ENCODE assay signal across 1 fruit fly cellular context in genomic region chr3R:18438827-18439717, dm6.
A peak's percentile ranks its signal among the peaks of the same experiment; 100 is the strongest.
TF ChIP-seq lines count a peak whose summit lies in the region.

No protein-coding gene starts in this region.

TF ChIP-seq in whole organism, embryonic, 481 proteins besides CTCF, POLR2A, EP300 and RAD21 (continued from another document and continues in another):
- TF ChIP-seq CG31365 (tag; optimal IDR thresholded peaks at IDR 0.05; lab: Kevin White, UChicago) (peak; percentile 47), CG31224 (GFP tag; IDR thresholded peaks at IDR 0.05; lab: Robert Waterston, UW) (peak; percentile 42; the same call in 1 of the 2 replicates), unpg (GFP tag; optimal IDR thresholded peaks at IDR 0.05; lab: Kevin White, UChicago) (peak; percentile 47), CG3847 (GFP tag; IDR thresholded peaks at IDR 0.05; lab: Robert Waterston, UW) (peak; percentile 39), YL-1 (GFP tag; optimal IDR thresholded peaks at IDR 0.05; lab: Kevin White, UChicago) (peak; percentile 13), CG15601 (tag; optimal IDR thresholded peaks at IDR 0.05; lab: Kevin White, UChicago) (peak; percentile 74), CG30403 (GFP tag; optimal IDR thresholded peaks at IDR 0.05; lab: Kevin White, UChicago) (peak; percentile 55), CoRest (tag; optimal IDR thresholded peaks at IDR 0.05; lab: Kevin White, UChicago) (peak; percentile 78), trh (GFP tag; optimal IDR thresholded peaks at IDR 0.05; lab: Kevin White, UChicago) (peak; percentile 40), PHDP (tag; optimal IDR thresholded peaks at IDR 0.05; lab: Kevin White, UChicago) (peak; percentile 63), ken (GFP tag; IDR thresholded peaks at IDR 0.05; lab: Robert Waterston, UW) (no peak), Atf-2 (GFP tag; optimal IDR thresholded peaks at IDR 0.05; lab: Kevin White, UChicago) (no peak), CG1603 (tag; optimal IDR thresholded peaks at IDR 0.05; lab: Kevin White, UChicago) (peak; percentile 34), CG18619 (GFP tag; optimal IDR thresholded peaks at IDR 0.05; lab: Kevin White, UChicago) (peak; percentile 31), CG6272 (GFP tag; IDR thresholded peaks at IDR 0.05; lab: Robert Waterston, UW) (no peak), CG9932 (GFP tag; IDR thresholded peaks at IDR 0.05; lab: Robert Waterston, UW) (peak; percentile 44; the same call in 1 of the 2 replicates), Blimp-1 (GFP tag; optimal IDR thresholded peaks at IDR 0.05; lab: Kevin White, UChicago) (peak; percentile 45), da (GFP tag; optimal IDR thresholded peaks at IDR 0.05; lab: Kevin White, UChicago) (no peak), NC2α (GFP tag; optimal IDR thresholded peaks at IDR 0.05; lab: Kevin White, UChicago) (peak; percentile 44), CG9797 (GFP tag; optimal IDR thresholded peaks at IDR 0.05; lab: Kevin White, UChicago) (no peak), gce (GFP tag; IDR thresholded peaks at IDR 0.05; lab: Robert Waterston, UW) (0 out of 3 replicates have a peak, but pooled peaks have one; percentile 39), CG7839 (tag; optimal IDR thresholded peaks at IDR 0.05; lab: Kevin White, UChicago) (peak; percentile 72), yki (optimal IDR thresholded peaks at IDR 0.05; lab: Kevin White, UChicago) (no peak), CG4424 (GFP tag; optimal IDR thresholded peaks at IDR 0.05; lab: Kevin White, UChicago) (no peak), emc (GFP tag; optimal IDR thresholded peaks at IDR 0.05; lab: Kevin White, UChicago) (peak; percentile 5), gsb (GFP tag; IDR thresholded peaks at IDR 0.05; lab: Robert Waterston, UW) (0 out of 2 replicates have a peak, but pooled peaks have one; percentile 8), CG11398 (GFP tag; optimal IDR thresholded peaks at IDR 0.05; lab: Kevin White, UChicago) (peak; percentile 56), so (GFP tag; IDR thresholded peaks at IDR 0.05; lab: Robert Waterston, UW) (peak; percentile 66; the same call in 1 of the 3 replicates), CG18764 (GFP tag; optimal IDR thresholded peaks at IDR 0.05; lab: Kevin White, UChicago) (peak; percentile 54), CG5953 (GFP tag; IDR thresholded peaks at IDR 0.05; lab: Robert Waterston, UW) (no peak), sr (GFP tag; IDR thresholded peaks at IDR 0.05; lab: Robert Waterston, UW) (peak; percentile 79), Asciz (GFP tag; optimal IDR thresholded peaks at IDR 0.05; lab: Kevin White, UChicago) (peak; percentile 78), CG4854 (GFP tag; optimal IDR thresholded peaks at IDR 0.05; lab: Kevin White, UChicago) (peak; percentile 13), hb (GFP tag; IDR thresholded peaks at IDR 0.05; lab: Robert Waterston, UW; ENCODE audit: partially characterized antibody) (no peak), sug (tag; optimal IDR thresholded peaks at IDR 0.05; lab: Kevin White, UChicago) (peak; percentile 60), Ptx1 (GFP tag; IDR thresholded peaks at IDR 0.05; lab: Robert Waterston, UW) (no peak; the same call in 1 of the 2 replicates), Hr3 (GFP tag; optimal IDR thresholded peaks at IDR 0.05; lab: Kevin White, UChicago) (peak; percentile 30), Fer3 (tag; optimal IDR thresholded peaks at IDR 0.05; lab: Kevin White, UChicago) (peak; percentile 68), CG13424 (tag; optimal IDR thresholded peaks at IDR 0.05; lab: Kevin White, UChicago) (peak; percentile 44), CG1792 (GFP tag; optimal IDR thresholded peaks at IDR 0.05; lab: Kevin White, UChicago) (peak; percentile 39), tio (GFP tag; optimal IDR thresholded peaks at IDR 0.05; lab: Kevin White, UChicago) (peak; percentile 21), CG15011 (GFP tag; optimal IDR thresholded peaks at IDR 0.05; lab: Kevin White, UChicago) (peak; percentile 29), prd (optimal IDR thresholded peaks at IDR 0.05; lab: Kevin White, UChicago) (no peak), prd (GFP tag; IDR thresholded peaks at IDR 0.05; lab: Robert Waterston, UW) (peak; percentile 27; the same call in 2 of the 3 replicates), p53 (GFP tag; optimal IDR thresholded peaks at IDR 0.05; lab: Kevin White, UChicago) (peak; percentile 39), HLH54F (GFP tag; optimal IDR thresholded peaks at IDR 0.05; lab: Kevin White, UChicago) (peak; percentile 20), tup (GFP tag; optimal IDR thresholded peaks at IDR 0.05; lab: Kevin White, UChicago) (no peak), Usf (GFP tag; optimal IDR thresholded peaks at IDR 0.05; lab: Kevin White, UChicago) (peak; percentile 40), CG13287 (GFP tag; IDR thresholded peaks at IDR 0.05; lab: Robert Waterston, UW; ENCODE audit: partially characterized antibody) (0 out of 2 replicates have a peak, but pooled peaks have one; percentile 14), eve (GFP tag; optimal IDR thresholded peaks at IDR 0.05; lab: Kevin White, UChicago) (peak in 1 of 2 experiments; percentile 54), CG31388 (GFP tag; optimal IDR thresholded peaks at IDR 0.05; lab: Kevin White, UChicago) (no peak), CG32532 (GFP tag; IDR thresholded peaks at IDR 0.05; lab: Robert Waterston, UW) (peak; percentile 39), mirr (GFP tag; optimal IDR thresholded peaks at IDR 0.05; lab: Kevin White, UChicago) (peak; percentile 93), pho (GFP tag; optimal IDR thresholded peaks at IDR 0.05; lab: Kevin White, UChicago) (peak; percentile 43), Xrp1 (GFP tag; IDR thresholded peaks at IDR 0.05; lab: Robert Waterston, UW) (peak; percentile 70), Ravus (GFP tag; IDR thresholded peaks at IDR 0.05; lab: Robert Waterston, UW) (no peak; the same call in 1 of the 2 replicates), slp2 (GFP tag; optimal IDR thresholded peaks at IDR 0.05; lab: Kevin White, UChicago) (peak; percentile 9), twi (tag; optimal IDR thresholded peaks at IDR 0.05; lab: Kevin White, UChicago) (no peak), CG15269 (tag; optimal IDR thresholded peaks at IDR 0.05; lab: Kevin White, UChicago) (peak; percentile 73), Hr51 (GFP tag; optimal IDR thresholded peaks at IDR 0.05; lab: Kevin White, UChicago) (peak in 1 of 2 experiments; percentile 69), CG10959 (GFP tag; IDR thresholded peaks at IDR 0.05; lab: Robert Waterston, UW) (peak; percentile 31; the same call in 1 of the 2 replicates), onecut (GFP tag; IDR thresholded peaks at IDR 0.05; lab: Robert Waterston, UW) (peak; percentile 16; the same call in 1 of the 2 replicates), sqz (GFP tag; optimal IDR thresholded peaks at IDR 0.05; lab: Kevin White, UChicago) (peak; percentile 21), Hey (tag; optimal IDR thresholded peaks at IDR 0.05; lab: Kevin White, UChicago) (peak; percentile 70), HLHmδ (GFP tag; optimal IDR thresholded peaks at IDR 0.05; lab: Kevin White, UChicago) (no peak), CG4730 (GFP tag; IDR thresholded peaks at IDR 0.05; lab: Robert Waterston, UW) (no peak), CG11504 (tag; optimal IDR thresholded peaks at IDR 0.05; lab: Kevin White, UChicago) (peak; percentile 71), CG17385 (GFP tag; optimal IDR thresholded peaks at IDR 0.05; lab: Kevin White, UChicago) (peak; percentile 22), CG6813 (GFP tag; optimal IDR thresholded peaks at IDR 0.05; lab: Kevin White, UChicago) (peak; percentile 64), jigr1 (GFP tag; IDR thresholded peaks at IDR 0.05; lab: Robert Waterston, UW) (0 out of 3 replicates have a peak, but pooled peaks have one; percentile 16), Six4 (GFP tag; optimal IDR thresholded peaks at IDR 0.05; lab: Kevin White, UChicago) (no peak), CG31441 (GFP tag; IDR thresholded peaks at IDR 0.05; lab: Robert Waterston, UW) (0 out of 2 replicates have a peak, but pooled peaks have one; percentile 35), her (GFP tag; optimal IDR thresholded peaks at IDR 0.05; lab: Kevin White, UChicago) (peak; percentile 55), jumu (GFP tag; optimal IDR thresholded peaks at IDR 0.05; lab: Kevin White, UChicago) (no peak), Ssrp (tag; optimal IDR thresholded peaks at IDR 0.05; lab: Kevin White, UChicago) (no peak), phol (tag; optimal IDR thresholded peaks at IDR 0.05; lab: Kevin White, UChicago) (peak; percentile 42), CG17359 (tag; optimal IDR thresholded peaks at IDR 0.05; lab: Kevin White, UChicago) (peak; percentile 48), Dad (GFP tag; optimal IDR thresholded peaks at IDR 0.05; lab: Kevin White, UChicago) (no peak), CG11723 (GFP tag; optimal IDR thresholded peaks at IDR 0.05; lab: Kevin White, UChicago) (peak; percentile 44), Pdp1 (GFP tag; optimal IDR thresholded peaks at IDR 0.05; lab: Kevin White, UChicago) (peak in 1 of 2 experiments; percentile 57), CG6854 (GFP tag; optimal IDR thresholded peaks at IDR 0.05; lab: Kevin White, UChicago) (no peak), CG14014 (GFP tag; IDR thresholded peaks at IDR 0.05; lab: Robert Waterston, UW) (peak; percentile 64), Rfx (GFP tag; IDR thresholded peaks at IDR 0.05; lab: Robert Waterston, UW) (peak; percentile 61), jing (GFP tag; optimal IDR thresholded peaks at IDR 0.05; lab: Kevin White, UChicago) (no peak), CG18599 (GFP tag; optimal IDR thresholded peaks at IDR 0.05; lab: Kevin White, UChicago) (peak; percentile 82), CG3281 (GFP tag; optimal IDR thresholded peaks at IDR 0.05; lab: Kevin White, UChicago) (peak; percentile 78), CG12744 (GFP tag; optimal IDR thresholded peaks at IDR 0.05; lab: Kevin White, UChicago) (no peak), CG18011 (GFP tag; optimal IDR thresholded peaks at IDR 0.05; lab: Kevin White, UChicago) (peak; percentile 3), MBD-R2 (GFP tag; IDR thresholded peaks at IDR 0.05; lab: Robert Waterston, UW) (no peak; the same call in 1 of the 2 replicates), maf-S (GFP tag; optimal IDR thresholded peaks at IDR 0.05; lab: Kevin White, UChicago) (peak; percentile 1), tap (tag; optimal IDR thresholded peaks at IDR 0.05; lab: Kevin White, UChicago) (no peak), Meics (GFP tag; optimal IDR thresholded peaks at IDR 0.05; lab: Kevin White, UChicago) (peak; percentile 79), CG17328 (GFP tag; IDR thresholded peaks at IDR 0.05; lab: Robert Waterston, UW) (no peak), Atf6 (GFP tag; IDR thresholded peaks at IDR 0.05; lab: Robert Waterston, UW) (peak; percentile 69), Drgx (GFP tag; IDR thresholded peaks at IDR 0.05; lab: Robert Waterston, UW) (peak; percentile 18; the same call in 1 of the 2 replicates), CG2120 (GFP tag; optimal IDR thresholded peaks at IDR 0.05; lab: Kevin White, UChicago) (peak; percentile 77), bowl (GFP tag; IDR thresholded peaks at IDR 0.05; lab: Robert Waterston, UW) (no peak), grn (GFP tag; optimal IDR thresholded peaks at IDR 0.05; lab: Kevin White, UChicago) (peak; percentile 15), seq (GFP tag; IDR thresholded peaks at IDR 0.05; lab: Robert Waterston, UW) (peak; percentile 56), CG6765 (GFP tag; optimal IDR thresholded peaks at IDR 0.05; lab: Kevin White, UChicago) (peak; percentile 34), pan (optimal IDR thresholded peaks at IDR 0.05; lab: Kevin White, UChicago) (no peak), pan (GFP tag; optimal IDR thresholded peaks at IDR 0.05 in 1 of 2, IDR thresholded peaks at IDR 0.05 in 1 of 2) (peak in 1 of 2 experiments; percentile 29), Mrtf (GFP tag; IDR thresholded peaks at IDR 0.05; lab: Robert Waterston, UW) (no peak), crol (GFP tag; IDR thresholded peaks at IDR 0.05; lab: Robert Waterston, UW) (no peak), kah (GFP tag; optimal IDR thresholded peaks at IDR 0.05; lab: Kevin White, UChicago) (no peak), Dek (tag; optimal IDR thresholded peaks at IDR 0.05; lab: Kevin White, UChicago) (peak; percentile 54), btn (GFP tag; optimal IDR thresholded peaks at IDR 0.05; lab: Kevin White, UChicago) (peak; percentile 24), CG13123 (GFP tag; optimal IDR thresholded peaks at IDR 0.05; lab: Kevin White, UChicago) (peak; percentile 16), CG18476 (GFP tag; optimal IDR thresholded peaks at IDR 0.05; lab: Kevin White, UChicago) (peak; percentile 29), hkb (optimal IDR thresholded peaks at IDR 0.05; lab: Kevin White, UChicago) (no peak), hkb (GFP tag; IDR thresholded peaks at IDR 0.05; lab: Robert Waterston, UW) (peak; percentile 60), gsb-n (tag; optimal IDR thresholded peaks at IDR 0.05; lab: Kevin White, UChicago) (peak; percentile 38), CG13624 (GFP tag; optimal IDR thresholded peaks at IDR 0.05; lab: Kevin White, UChicago) (peak; percentile 13), crc (GFP tag; optimal IDR thresholded peaks at IDR 0.05; lab: Kevin White, UChicago) (peak; percentile 20), CG9876 (GFP tag; optimal IDR thresholded peaks at IDR 0.05; lab: Kevin White, UChicago) (peak; percentile 33), Fer1 (GFP tag; optimal IDR thresholded peaks at IDR 0.05; lab: Kevin White, UChicago) (peak; percentile 55), CG10654 (GFP tag; optimal IDR thresholded peaks at IDR 0.05; lab: Kevin White, UChicago) (peak; percentile 35), ranshi (GFP tag; IDR thresholded peaks at IDR 0.05; lab: Robert Waterston, UW) (peak; percentile 30; the same call in 1 of the 2 replicates), Sox102F (GFP tag; optimal IDR thresholded peaks at IDR 0.05; lab: Kevin White, UChicago) (peak; percentile 33), sd (tag; optimal IDR thresholded peaks at IDR 0.05; lab: Kevin White, UChicago) (peak; percentile 77), Trl (optimal IDR thresholded peaks at IDR 0.05; lab: Kevin White, UChicago) (no peak), Trl (GFP tag; optimal IDR thresholded peaks at IDR 0.05; lab: Kevin White, UChicago) (peak; percentile 57), ERR (GFP tag; optimal IDR thresholded peaks at IDR 0.05; lab: Kevin White, UChicago) (peak; percentile 34), mam (GFP tag; optimal IDR thresholded peaks at IDR 0.05; lab: Kevin White, UChicago) (peak; percentile 23), gro (GFP tag; optimal IDR thresholded peaks at IDR 0.05; lab: Kevin White, UChicago) (peak; percentile 49), CG12236 (GFP tag; optimal IDR thresholded peaks at IDR 0.05; lab: Kevin White, UChicago) (peak; percentile 37), scrt (GFP tag; optimal IDR thresholded peaks at IDR 0.05; lab: Kevin White, UChicago) (peak; percentile 40), slou (GFP tag; optimal IDR thresholded peaks at IDR 0.05; lab: Kevin White, UChicago) (peak; percentile 41), CG6689 (GFP tag; IDR thresholded peaks at IDR 0.05; lab: Robert Waterston, UW) (peak; percentile 41; the same call in 1 of the 2 replicates), z (GFP tag; IDR thresholded peaks at IDR 0.05; lab: Robert Waterston, UW) (0 out of 3 replicates have a peak, but pooled peaks have one; percentile 33)
